Fruit fly (Drosophila melanogaster) whole organism, embryonic: ENCODE data around the gene CG14667.
A peak's percentile ranks its signal among the peaks of the same experiment; 100 is the strongest.

ENCODE experiments used
- Awh ChIP-seq: fragments of 200-800 bp; sonication (Bioruptor generic); IDR thresholded peaks from 2 replicates; pipeline ENCODE4, ENCODE4 v1.3.6; 2022; ENCODE audit warnings: missing biosample characterization, missing genetic modification characterization
- Bgb ChIP-seq: fragments of 200-800 bp; sonication (Bioruptor generic); IDR thresholded peaks from 2 replicates; pipeline ENCODE4 v1.3.6; 2022; ENCODE audit warnings: missing biosample characterization, missing genetic modification characterization; ENCODE audit not compliant: partially characterized antibody
- CG10543 ChIP-seq: fragments of 200-800 bp; sonication (Bioruptor generic); optimal IDR thresholded peaks from 3 replicates; lab custom pipeline; 2017; ENCODE audit warnings: missing biosample characterization, mild to moderate bottlenecking, missing genetic modification characterization, moderate library complexity
- CG11085 ChIP-seq: fragments of 200-800 bp; sonication (Bioruptor generic); IDR thresholded peaks from 2 replicates; pipeline ENCODE4 v1.3.6; 2022; ENCODE audit warnings: missing biosample characterization, missing genetic modification characterization
- CG11093 ChIP-seq: fragments of 200-800 bp; sonication (Bioruptor generic); IDR thresholded peaks from 3 replicates; pipeline ENCODE4 v1.3.6; 2022; ENCODE audit warnings: missing biosample characterization, missing genetic modification characterization
- CG11247 ChIP-seq: fragments of 200-800 bp; sonication (Bioruptor generic); IDR thresholded peaks from 2 replicates; pipeline ENCODE4 v1.3.6; 2022; ENCODE audit warnings: missing biosample characterization, missing genetic modification characterization
- CG13894 ChIP-seq: fragments of 200-800 bp; sonication (Bioruptor generic); optimal IDR thresholded peaks from 3 replicates; lab custom pipeline; 2018; ENCODE audit warnings: missing biosample characterization, mild to moderate bottlenecking, missing genetic modification characterization, moderate library complexity
- CG14860 ChIP-seq: fragments of 200-800 bp; sonication (Bioruptor generic); IDR thresholded peaks from 3 replicates; pipeline ENCODE4 v1.3.6; 2022; ENCODE audit warnings: missing biosample characterization, missing genetic modification characterization; ENCODE audit not compliant: partially characterized antibody
- CG17186 ChIP-seq: fragments of 200-800 bp; sonication (Bioruptor generic); optimal IDR thresholded peaks from 3 replicates; lab custom pipeline; 2017; ENCODE audit warnings: missing biosample characterization, missing genetic modification reagents, missing genetic modification characterization
- CG30020 ChIP-seq: fragments of 200-800 bp; optimal IDR thresholded peaks from 2 replicates; lab custom pipeline; 2019; ENCODE audit warnings: missing biosample characterization, mild to moderate bottlenecking, missing genetic modification characterization, moderate library complexity
- CG3163 ChIP-seq: fragments of 200-800 bp; sonication (Bioruptor generic); optimal IDR thresholded peaks from 3 replicates; lab custom pipeline; 2016; ENCODE audit warnings: missing biosample characterization, missing genetic modification characterization
- CG32767 ChIP-seq: fragments of 200-800 bp; sonication (Bioruptor generic); IDR thresholded peaks from 2 replicates; pipeline ENCODE4 v1.3.6; 2022; ENCODE audit warnings: missing biosample characterization, missing genetic modification characterization
- CG34422 ChIP-seq: fragments of 200-800 bp; sonication (Bioruptor generic); IDR thresholded peaks from 3 replicates; pipeline ENCODE4 v1.3.6; 2022; ENCODE audit warnings: missing biosample characterization, missing genetic modification characterization
- CG3726 ChIP-seq: fragments of 200-800 bp; sonication (Bioruptor generic); IDR thresholded peaks from 3 replicates; pipeline ENCODE4, ENCODE4 v1.3.6; 2022; ENCODE audit warnings: missing biosample characterization, missing genetic modification characterization
- CG43689 ChIP-seq: fragments of 200-800 bp; sonication (Bioruptor generic); IDR thresholded peaks from 2 replicates; pipeline ENCODE4 v1.3.6; 2022; ENCODE audit warnings: missing biosample characterization, missing genetic modification characterization
- CG6689 ChIP-seq: fragments of 200-800 bp; sonication (Bioruptor generic); IDR thresholded peaks from 2 replicates; pipeline ENCODE4 v1.3.6; 2022; ENCODE audit warnings: missing biosample characterization, missing genetic modification characterization
- CG7786 ChIP-seq: fragments of 200-800 bp; sonication (Bioruptor generic); optimal IDR thresholded peaks from 2 replicates; lab custom pipeline; 2016; ENCODE audit warnings: missing biosample characterization, missing genetic modification characterization
- CG9215 ChIP-seq: fragments of 200-800 bp; sonication (Bioruptor generic); IDR thresholded peaks from 2 replicates; pipeline ENCODE4 v1.3.6; 2022; ENCODE audit warnings: missing biosample characterization, missing genetic modification characterization
- CG9609 ChIP-seq: fragments of 200-800 bp; sonication (Bioruptor generic); optimal IDR thresholded peaks from 3 replicates; lab custom pipeline; 2016; ENCODE audit warnings: missing biosample characterization, missing genetic modification characterization
- CG9876 ChIP-seq: fragments of 200-800 bp; sonication (Bioruptor generic); optimal IDR thresholded peaks from 2 replicates; lab custom pipeline; 2016; ENCODE audit warnings: missing biosample characterization, missing genetic modification characterization
- CTCF ChIP-seq: fragments of 200-800 bp; sonication (Bioruptor generic); optimal IDR thresholded peaks from 2 replicates; lab custom pipeline; 2017; ENCODE audit warnings: missing biosample characterization, mild to moderate bottlenecking, missing genetic modification characterization, moderate library complexity
- CoRest ChIP-seq: fragments of 200-800 bp; sonication (Bioruptor generic); optimal IDR thresholded peaks from 3 replicates; lab custom pipeline; 2018; ENCODE audit warnings: missing biosample characterization, mild to moderate bottlenecking, missing genetic modification characterization, moderate library complexity
- H2.0 ChIP-seq: fragments of 200-800 bp; sonication (Bioruptor generic); IDR thresholded peaks from 2 replicates; pipeline ENCODE4 v1.3.6; 2022; ENCODE audit warnings: missing biosample characterization, missing genetic modification characterization
- HLH54F ChIP-seq: fragments of 200-800 bp; sonication (Bioruptor generic); optimal IDR thresholded peaks from 3 replicates; lab custom pipeline; 2016; ENCODE audit warnings: missing biosample characterization, missing genetic modification characterization
- Hr3 ChIP-seq: fragments of 200-800 bp; sonication (Bioruptor generic); optimal IDR thresholded peaks from 3 replicates; lab custom pipeline; 2016; ENCODE audit warnings: missing biosample characterization, missing genetic modification characterization
- Kr ChIP-seq: fragments of 200-800 bp; sonication (Bioruptor generic); optimal IDR thresholded peaks from 2 replicates; lab custom pipeline; 2017; ENCODE audit warnings: missing biosample characterization, mild to moderate bottlenecking, missing genetic modification characterization
- Lhr ChIP-seq: fragments of 200-800 bp; sonication (Bioruptor generic); optimal IDR thresholded peaks from 3 replicates; lab custom pipeline; 2017; ENCODE audit warnings: mild to moderate bottlenecking, missing biosample characterization, missing genetic modification reagents, missing genetic modification characterization
- Mrtf ChIP-seq: fragments of 200-800 bp; sonication (Bioruptor generic); IDR thresholded peaks from 3 replicates; pipeline ENCODE4 v1.3.6; 2022; ENCODE audit warnings: missing biosample characterization, missing genetic modification characterization
- NFAT ChIP-seq: fragments of 200-800 bp; sonication (Bioruptor generic); IDR thresholded peaks from 2 replicates; pipeline ENCODE4 v1.3.6; 2022; ENCODE audit warnings: missing biosample characterization, missing genetic modification characterization
- NfI ChIP-seq: fragments of 200-800 bp; sonication (Bioruptor generic); optimal IDR thresholded peaks from 3 replicates; lab custom pipeline; 2018; ENCODE audit warnings: missing biosample characterization, mild to moderate bottlenecking, missing genetic modification characterization, moderate library complexity
- Optix ChIP-seq: fragments of 200-800 bp; sonication (Bioruptor generic); IDR thresholded peaks from 3 replicates; pipeline ENCODE4 v1.3.6; 2022; ENCODE audit warnings: missing biosample characterization, missing genetic modification characterization
- Ptx1 ChIP-seq: fragments of 200-800 bp; sonication (Bioruptor generic); IDR thresholded peaks from 2 replicates; pipeline ENCODE4 v1.3.6; 2022; ENCODE audit warnings: missing biosample characterization, missing genetic modification characterization
- Ssrp ChIP-seq: fragments of 200-800 bp; sonication (Bioruptor generic); optimal IDR thresholded peaks from 2 replicates; lab custom pipeline; 2018; ENCODE audit warnings: missing biosample characterization, mild to moderate bottlenecking, missing genetic modification characterization, moderate library complexity
- Tbp ChIP-seq: fragments of >200 bp; optimal IDR thresholded peaks from 2 replicates; lab custom pipeline; 2018; ENCODE audit warnings: missing biosample characterization, missing genetic modification characterization
- ac ChIP-seq: fragments of 200-800 bp; sonication (Bioruptor generic); optimal IDR thresholded peaks from 3 replicates; lab custom pipeline; 2017; ENCODE audit warnings: missing biosample characterization, mild to moderate bottlenecking, missing genetic modification characterization
- bab2 ChIP-seq: fragments of 200-800 bp; sonication (Bioruptor generic); optimal IDR thresholded peaks from 2 replicates; lab custom pipeline; 2016; ENCODE audit warnings: missing biosample characterization, missing genetic modification characterization
- bsh ChIP-seq, 2 experiments: fragments of 200-800 bp; sonication (Bioruptor generic); optimal IDR thresholded peaks; 2 replicates each; lab custom pipeline; 2017 to 2018; ENCODE audit warnings: mild to moderate bottlenecking in 2 of 2, missing biosample characterization in 2 of 2, missing genetic modification characterization in 2 of 2, moderate library complexity in 1 of 2
- cg ChIP-seq: fragments of 200-800 bp; sonication (Bioruptor generic); optimal IDR thresholded peaks from 3 replicates; lab custom pipeline; 2019; ENCODE audit warnings: missing biosample characterization, mild to moderate bottlenecking, missing genetic modification characterization, moderate library complexity
- ci ChIP-seq: fragments of 200-800 bp; sonication (Bioruptor generic); IDR thresholded peaks from 3 replicates; pipeline ENCODE4 v1.3.6; 2022; ENCODE audit warnings: missing biosample characterization, missing genetic modification characterization
- danr ChIP-seq: fragments of 200-800 bp; sonication (Bioruptor generic); IDR thresholded peaks from 2 replicates; pipeline ENCODE4 v1.3.6; 2022; ENCODE audit warnings: missing biosample characterization, missing genetic modification characterization
- disco-r ChIP-seq: fragments of 200-800 bp; sonication (Bioruptor generic); optimal IDR thresholded peaks from 2 replicates; lab custom pipeline; 2016; ENCODE audit warnings: missing biosample characterization, missing genetic modification characterization
- ems ChIP-seq: fragments of 200-800 bp; sonication (Bioruptor generic); optimal IDR thresholded peaks from 3 replicates; lab custom pipeline; 2016; ENCODE audit warnings: missing biosample characterization, missing genetic modification characterization
- mam ChIP-seq: fragments of 200-800 bp; sonication (Bioruptor generic); optimal IDR thresholded peaks from 3 replicates; lab custom pipeline; 2016; ENCODE audit warnings: missing biosample characterization, missing genetic modification characterization
- pho ChIP-seq: fragments of 200-800 bp; sonication (Bioruptor generic); optimal IDR thresholded peaks from 2 replicates; lab custom pipeline; 2016; ENCODE audit warnings: missing biosample characterization, missing genetic modification characterization
- phol ChIP-seq: fragments of 200-800 bp; sonication (Bioruptor generic); optimal IDR thresholded peaks from 3 replicates; lab custom pipeline; 2018; ENCODE audit warnings: missing biosample characterization, mild to moderate bottlenecking, missing genetic modification characterization, moderate library complexity
- sc ChIP-seq, 3 experiments: fragments of >200 bp in 2 of 3; fragments of 200-800 bp in 1 of 3; sonication (Bioruptor generic) in 1 of 3; optimal IDR thresholded peaks; 2 replicates in 2 of 3; 3 replicates in 1 of 3; lab custom pipeline; 2017; ENCODE audit warnings: mild to moderate bottlenecking in 1 of 3, missing biosample characterization in 1 of 3, missing genetic modification characterization in 1 of 3, missing genetic modification reagents in 1 of 3
- sens ChIP-seq: fragments of 200-800 bp; sonication (Bioruptor generic); peaks from one replicate; lab custom pipeline; 2016; ENCODE audit warnings: missing biosample characterization, missing genetic modification characterization
- sqz ChIP-seq: fragments of 200-800 bp; sonication (Bioruptor generic); optimal IDR thresholded peaks from 3 replicates; lab custom pipeline; 2018; ENCODE audit warnings: missing biosample characterization, mild to moderate bottlenecking, missing genetic modification characterization
- sr ChIP-seq: fragments of 200-800 bp; sonication (Bioruptor generic); IDR thresholded peaks from 3 replicates; pipeline ENCODE4 v1.3.6; 2022; ENCODE audit warnings: missing biosample characterization, missing genetic modification characterization
- tup ChIP-seq: fragments of 200-800 bp; sonication (Bioruptor generic); optimal IDR thresholded peaks from 2 replicates; lab custom pipeline; 2016; ENCODE audit warnings: missing biosample characterization, mild to moderate bottlenecking, missing genetic modification characterization, moderate library complexity
- wek ChIP-seq: fragments of 200-800 bp; sonication (Bioruptor generic); optimal IDR thresholded peaks from 3 replicates; lab custom pipeline; 2018; ENCODE audit warnings: missing biosample characterization, mild to moderate bottlenecking, missing genetic modification characterization, moderate library complexity
- zfh1 ChIP-seq: fragments of 200-800 bp; sonication (Bioruptor generic); IDR thresholded peaks from 3 replicates; pipeline ENCODE4 v1.3.6; 2022; ENCODE audit warnings: missing biosample characterization, missing genetic modification characterization

Gene CG14667

dm6 chr3R:5393742-5394391, 19.0 kb downstream of the CG14667 start, which contains the start of gene CG1172 (continued):
- TF ChIP-seq CG13894 (tag; lab: Kevin White, UChicago) (no peak), Ptx1 (GFP tag; lab: Robert Waterston, UW) (no peak), CG30020 (tag; lab: Kevin White, UChicago) (peak; percentile 53), sc (optimal IDR thresholded peaks at IDR 0.05; lab: Kevin White, UChicago) (no peak), sc (GFP tag; optimal IDR thresholded peaks at IDR 0.05; lab: Kevin White, UChicago) (no peak), bab2 (GFP tag; lab: Kevin White, UChicago) (no peak), cg (GFP tag; lab: Kevin White, UChicago) (no peak), CoRest (tag; lab: Kevin White, UChicago) (peak; percentile 28), ac (GFP tag; lab: Kevin White, UChicago) (no peak), CG43689 (GFP tag; lab: Robert Waterston, UW) (no peak), CG34422 (GFP tag; lab: Robert Waterston, UW) (no peak; the same call in 2 of the 3 replicates), sr (GFP tag; lab: Robert Waterston, UW) (no peak), CG3726 (GFP tag; lab: Robert Waterston, UW) (no peak), NFAT (no peak), zfh1 (GFP tag; lab: Robert Waterston, UW) (no peak), Kr (GFP tag; lab: Kevin White, UChicago) (no peak), pho (GFP tag; lab: Kevin White, UChicago) (no peak), CG3163 (GFP tag; lab: Kevin White, UChicago) (no peak), danr (GFP tag; lab: Robert Waterston, UW) (no peak), CG9215 (GFP tag; lab: Robert Waterston, UW) (no peak), Optix (GFP tag; lab: Robert Waterston, UW) (no peak), CG7786 (GFP tag; lab: Kevin White, UChicago) (no peak), Tbp (GFP tag; lab: Kevin White, UChicago) (no peak), Hr3 (GFP tag; lab: Kevin White, UChicago) (peak; percentile 43), CG11093 (no peak), CG9876 (GFP tag; lab: Kevin White, UChicago) (no peak), Awh (no peak), NfI (GFP tag; lab: Kevin White, UChicago) (peak; percentile 17), Ssrp (tag; lab: Kevin White, UChicago) (no peak), CTCF (GFP tag; lab: Kevin White, UChicago) (peak; percentile 7), disco-r (GFP tag; lab: Kevin White, UChicago) (no peak), CG32767 (no peak), HLH54F (GFP tag; lab: Kevin White, UChicago) (no peak), sens (GFP tag; lab: Kevin White, UChicago) (peak; percentile 28), phol (tag; lab: Kevin White, UChicago) (peak; percentile 59), CG9609 (GFP tag; lab: Kevin White, UChicago) (no peak), ems (GFP tag; lab: Kevin White, UChicago) (no peak), CG10543 (GFP tag; lab: Kevin White, UChicago) (no peak), wek (GFP tag; lab: Kevin White, UChicago) (no peak), tup (GFP tag; lab: Kevin White, UChicago) (no peak), CG6689 (GFP tag; lab: Robert Waterston, UW) (no peak), mam (GFP tag; lab: Kevin White, UChicago) (no peak), Lhr (GFP tag; lab: Kevin White, UChicago) (peak; percentile 78), CG14860 (GFP tag; lab: Robert Waterston, UW) (peak; percentile 28; the same call in 1 of the 3 replicates), sqz (GFP tag; lab: Kevin White, UChicago) (no peak), H2.0 (no peak), CG11085 (GFP tag; lab: Robert Waterston, UW) (no peak), Mrtf (GFP tag; lab: Robert Waterston, UW) (no peak), CG11247 (GFP tag; lab: Robert Waterston, UW) (no peak), bsh (GFP tag; optimal IDR thresholded peaks at IDR 0.05; lab: Kevin White, UChicago) (no peak), CG17186 (peak; percentile 1), ci (GFP tag; lab: Robert Waterston, UW) (peak; percentile 54; the same call in 2 of the 3 replicates), Bgb (GFP tag; lab: Robert Waterston, UW) (peak; percentile 78)
